Worm (Caenorhabditis elegans) whole organism, L3 larva: ENCODE measurements around the gene F46H5.3.

Experiments
- ama-1 ChIP-seq: fragments of 150-350 bp; optimal IDR thresholded peaks from 2 replicates; lab custom pipeline; 2018
- ceh-82 ChIP-seq: fragments of 150-350 bp; optimal IDR thresholded peaks from 2 replicates; lab custom pipeline; 2014; ENCODE audit warnings: missing biosample characterization, missing genetic modification characterization
- daf-12 ChIP-seq: fragments of 150-350 bp; optimal IDR thresholded peaks from 2 replicates; lab custom pipeline; 2014; ENCODE audit warnings: missing biosample characterization, missing genetic modification reagents, missing genetic modification characterization
- egl-27 ChIP-seq: sonication (generic microtip); optimal IDR thresholded peaks from 4 replicates; lab custom pipeline; 2017; ENCODE audit warnings: missing biosample characterization, missing genetic modification reagents, missing genetic modification characterization
- elt-1 ChIP-seq: fragments of 150-350 bp; optimal IDR thresholded peaks from 2 replicates; lab custom pipeline; 2014; ENCODE audit warnings: missing biosample characterization, missing genetic modification characterization
- elt-2 ChIP-seq: sonication (generic microtip); optimal IDR thresholded peaks from 2 replicates; lab custom pipeline; 2016; ENCODE audit warnings: missing genetic modification reagents, mild to moderate bottlenecking, missing genetic modification characterization, missing compliant biosample characterization
- mdl-1 ChIP-seq: fragments of 150-350 bp; optimal IDR thresholded peaks from 2 replicates; lab custom pipeline; 2014; ENCODE audit warnings: missing biosample characterization, missing genetic modification characterization
- nfya-1 ChIP-seq: sonication (generic microtip); optimal IDR thresholded peaks from 2 replicates; lab custom pipeline; 2017; ENCODE audit warnings: missing genetic modification characterization, mild to moderate bottlenecking, missing compliant biosample characterization, antibody characterized with exemption, moderate library complexity; ENCODE audit not compliant: insufficient read depth
- nhr-237 ChIP-seq: fragments of 150-350 bp; optimal IDR thresholded peaks from 2 replicates; lab custom pipeline; 2014; ENCODE audit warnings: missing biosample characterization, missing genetic modification characterization

DNA sequence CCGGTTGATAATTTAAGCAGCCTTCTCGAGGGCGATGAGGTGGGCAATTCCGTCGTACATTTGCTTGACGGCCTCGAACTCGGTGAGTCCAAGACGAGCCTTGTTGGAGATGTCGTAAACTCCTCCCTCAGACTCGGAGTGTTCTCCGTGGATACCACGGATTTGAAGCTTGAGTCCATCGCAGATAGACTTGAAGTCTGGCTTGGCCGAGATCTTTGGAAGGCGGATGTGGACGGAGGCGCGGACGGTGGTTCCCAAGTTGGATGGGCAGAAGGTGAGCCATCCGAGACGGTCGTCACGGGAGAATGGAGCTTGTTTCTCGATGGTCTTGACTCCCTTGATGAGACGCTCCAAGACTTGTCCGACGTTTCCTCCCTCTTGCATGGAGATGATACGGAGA, 7.6 kb downstream of the F46H5.3 start:
- TF ChIP-seq nhr-237 (tag; lab: Kevin White, UChicago) (no peak), nfya-1 (tag; lab: Kevin White, UChicago) (no peak), mdl-1 (tag; lab: Kevin White, UChicago) (no peak), elt-2 (tag; lab: Kevin White, UChicago) (no peak), elt-1 (tag; lab: Kevin White, UChicago) (no peak), egl-27 (no peak), ama-1 (lab: Kevin White, UChicago) (no peak), daf-12 (tag; lab: Kevin White, UChicago) (no peak), ceh-82 (tag; lab: Kevin White, UChicago) (no peak)
